Worm (Caenorhabditis elegans): ENCODE data around the gene lec-4.

The lec-4 gene

DNA sequence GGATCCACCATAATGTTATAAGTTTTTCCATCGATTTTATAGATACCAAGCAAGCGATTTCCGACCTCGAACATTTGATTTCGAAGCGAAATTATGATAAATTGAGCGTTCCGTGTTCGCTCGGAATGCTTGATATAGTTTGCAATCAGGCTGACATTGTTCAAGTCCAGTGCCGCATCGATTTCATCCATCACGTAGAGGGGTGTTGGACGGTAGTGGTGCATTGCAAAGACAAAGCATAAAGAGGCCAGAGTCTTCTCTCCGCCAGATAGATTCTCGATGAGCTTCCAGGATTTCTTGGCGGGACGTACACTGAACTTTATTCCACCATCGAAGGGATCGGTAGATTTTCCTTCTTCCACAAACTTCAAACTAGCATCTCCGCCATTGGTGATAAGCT is 41.3 kb upstream of the lec-4 start:
- TF ChIP-seq Y53F4B.3 (GFP tag; IDR thresholded peaks at IDR 0.05): no peak

DNA sequence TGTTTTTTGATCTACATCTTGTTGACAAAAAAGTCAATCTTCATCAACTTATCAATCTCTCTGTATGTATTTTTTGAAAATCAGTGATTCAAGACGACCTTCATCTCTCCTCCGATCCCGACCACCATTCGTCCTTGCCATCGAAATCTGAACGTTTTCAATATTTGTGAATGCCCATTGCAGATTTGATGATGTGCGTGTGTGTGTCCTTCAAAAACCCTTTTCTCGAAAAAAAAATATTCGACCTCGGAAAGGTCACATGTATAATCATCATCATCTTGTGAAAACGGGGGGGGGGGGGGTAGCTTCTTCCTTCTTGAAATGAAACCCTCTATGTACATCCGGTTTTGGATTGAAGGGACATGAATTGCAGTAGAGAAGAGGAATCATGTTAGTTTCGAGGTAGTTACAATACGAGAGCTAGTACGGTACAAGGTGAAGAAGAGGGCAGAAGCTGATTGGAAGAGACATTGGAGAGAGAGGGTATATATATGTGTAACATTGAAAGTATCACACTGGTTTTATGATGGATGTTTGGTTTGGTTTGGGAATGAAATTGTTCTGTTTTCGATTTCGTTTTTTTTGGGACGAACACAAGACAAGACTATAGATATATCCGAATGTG is 39.4 kb upstream of the lec-4 start:
- TF ChIP-seq K11D2.4 (GFP tag; IDR thresholded peaks at IDR 0.05) (no peak), aptf-2 (GFP tag; conservative IDR thresholded peaks at IDR 0.05) (no peak), Y53F4B.3 (GFP tag; IDR thresholded peaks at IDR 0.05) (no peak), cebp-1 (GFP tag; IDR thresholded peaks at IDR 0.05) (no peak), cebp-1 (tag; optimal IDR thresholded peaks at IDR 0.05) (peak; percentile 3), xnd-1 (tag; optimal IDR thresholded peaks at IDR 0.05) (no peak)

DNA sequence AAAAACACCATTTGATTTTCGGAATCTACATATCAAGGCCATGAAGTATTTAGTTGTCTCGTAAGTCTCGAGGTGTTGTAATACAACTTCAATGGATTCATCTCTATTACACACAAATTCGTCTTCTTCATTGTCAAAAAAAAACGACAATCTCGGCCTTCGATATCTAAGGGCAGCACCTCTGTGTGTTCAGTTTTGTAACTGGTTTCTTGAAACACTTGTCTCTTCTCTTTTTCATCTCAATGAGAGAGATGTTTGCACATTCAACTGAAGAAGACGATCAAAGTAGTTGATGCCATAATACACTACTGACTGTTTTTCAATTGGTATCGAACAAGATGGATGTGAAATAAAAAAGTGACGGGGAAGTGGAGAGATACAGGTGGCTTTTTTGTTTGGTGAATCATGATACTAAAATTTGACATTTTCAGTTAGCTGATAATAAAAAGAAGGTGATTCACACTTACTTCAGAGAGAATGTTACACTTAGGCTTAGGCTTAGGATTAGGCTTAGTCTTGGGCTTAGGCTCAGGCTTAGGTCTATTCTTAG is 38.3 kb upstream of the lec-4 start:
- TF ChIP-seq hmg-20 (GFP tag; IDR thresholded peaks at IDR 0.05) (no peak), lin-40 (tag; optimal IDR thresholded peaks at IDR 0.05) (peak; percentile 1), rec-8 (tag; optimal IDR thresholded peaks at IDR 0.05) (no peak), ceh-27 (GFP tag; optimal IDR thresholded peaks at IDR 0.05) (peak; percentile 5), snpc-3.4 (tag; optimal IDR thresholded peaks at IDR 0.05) (no peak)

DNA sequence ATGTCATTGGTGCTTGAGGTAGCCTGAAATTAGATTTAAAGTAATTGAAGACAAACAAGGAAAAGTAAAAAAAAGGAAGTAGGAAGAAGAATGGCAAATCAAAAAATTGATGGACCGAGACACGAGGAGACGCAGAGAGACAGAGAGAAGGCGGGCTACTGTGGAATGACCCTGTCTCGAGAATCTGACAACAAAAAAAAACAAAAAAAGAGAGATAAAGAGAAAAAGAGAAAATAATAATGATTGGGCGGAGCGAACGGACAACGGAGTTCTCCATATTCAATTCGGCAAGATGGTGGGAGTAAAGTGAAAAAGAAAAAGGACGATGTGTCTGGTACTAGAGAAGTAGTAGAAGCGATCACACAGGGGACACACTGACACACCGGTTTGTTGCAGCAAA is 35.9 kb upstream of the lec-4 start, which contains the start of gene toh-1:
Gene toh-1 (minus strand): TSS at position 23 of the 400 bp plus-strand sequence.
- TF ChIP-seq hlh-12 (tag; optimal IDR thresholded peaks at IDR 0.05) (no peak), D2030.7 (GFP tag; IDR thresholded peaks at IDR 0.05) (no peak), Y67H2A.10 (GFP tag; conservative IDR thresholded peaks at IDR 0.05) (no peak), nhr-80 (tag; optimal IDR thresholded peaks at IDR 0.05) (no peak), ceh-40 (GFP tag; IDR thresholded peaks at IDR 0.05) (no peak), rec-8 (tag; optimal IDR thresholded peaks at IDR 0.05) (no peak), bed-2 (GFP tag; IDR thresholded peaks at IDR 0.05) (no peak), nhr-120 (GFP tag; IDR thresholded peaks at IDR 0.05) (no peak), snpc-1.3 (tag; optimal IDR thresholded peaks at IDR 0.05; ENCODE audit: insufficient read depth) (no peak), C06A6.2 (GFP tag; conservative IDR thresholded peaks at IDR 0.05) (no peak), zim-3 (tag; optimal IDR thresholded peaks at IDR 0.05) (no peak), him-1 (tag; optimal IDR thresholded peaks at IDR 0.05) (no peak), F57C9.4 (tag; optimal IDR thresholded peaks at IDR 0.05) (no peak), attf-6 (GFP tag; IDR thresholded peaks at IDR 0.05) (no peak), bed-1 (GFP tag; IDR thresholded peaks at IDR 0.05) (no peak), fkh-3 (tag; optimal IDR thresholded peaks at IDR 0.05) (no peak), dpl-1 (GFP tag; optimal IDR thresholded peaks at IDR 0.05) (no peak), attf-5 (GFP tag; optimal IDR thresholded peaks at IDR 0.05) (no peak), F52B5.7 (tag; optimal IDR thresholded peaks at IDR 0.05) (no peak), mel-28 (tag; optimal IDR thresholded peaks at IDR 0.05; ENCODE audit: borderline replicate concordance) (no peak)

DNA sequence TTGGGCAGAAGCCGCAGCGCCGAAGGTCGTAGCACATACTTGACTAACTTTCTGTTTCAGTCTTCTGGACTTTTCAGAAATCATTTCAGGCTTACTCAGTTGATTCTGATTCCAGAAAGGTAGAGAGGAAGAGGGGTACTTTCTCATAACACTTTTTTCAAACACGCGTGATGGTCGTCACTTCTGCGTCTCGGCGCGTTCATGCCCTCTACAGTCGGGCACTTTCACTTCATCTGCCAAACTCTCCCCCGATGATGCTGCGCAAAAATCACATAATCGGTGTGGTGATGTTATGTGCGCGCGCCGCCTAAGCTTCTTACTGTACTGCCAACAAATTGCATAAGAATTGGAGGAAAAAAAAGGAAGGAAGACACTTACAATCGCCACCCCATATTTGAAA is 34.5 kb upstream of the lec-4 start:
- no peak for TF ChIP-seq let-607 (tag; optimal IDR thresholded peaks at IDR 0.05)
- no peak for TF ChIP-seq ekl-4 (GFP tag; IDR thresholded peaks at IDR 0.05)
- no peak for TF ChIP-seq dpl-1 (GFP tag; optimal IDR thresholded peaks at IDR 0.05)
- TF ChIP-seq nhr-179 (tag; optimal IDR thresholded peaks at IDR 0.05): no peak
- no peak for TF ChIP-seq ztf-22 (GFP tag; optimal IDR thresholded peaks at IDR 0.05)
- TF ChIP-seq lin-40 (tag; optimal IDR thresholded peaks at IDR 0.05): no peak
- TF ChIP-seq unc-62 (GFP tag; optimal IDR thresholded peaks at IDR 0.05): no peak
- no peak for TF ChIP-seq sdz-38 (tag; optimal IDR thresholded peaks at IDR 0.05)
- no peak for TF ChIP-seq lsl-1 (GFP tag; optimal IDR thresholded peaks at IDR 0.05)
- no peak for TF ChIP-seq nfyb-1 (GFP tag; IDR thresholded peaks at IDR 0.05)
- no peak for TF ChIP-seq F22D6.2 (tag; optimal IDR thresholded peaks at IDR 0.05)
- TF ChIP-seq sea-2 (GFP tag; IDR thresholded peaks at IDR 0.05): no peak
- TF ChIP-seq akir-1 (GFP tag; optimal IDR thresholded peaks at IDR 0.05): no peak
- no peak for TF ChIP-seq K12H6.12 (tag; optimal IDR thresholded peaks at IDR 0.05)
- TF ChIP-seq F55B11.4 (tag; optimal IDR thresholded peaks at IDR 0.05; ENCODE audit: borderline replicate concordance, insufficient read depth): no peak

Measured in whole organism, young adult.